Fruit fly (Drosophila melanogaster) S2 (cell line): ENCODE data around the gene rt.

Experiments
- CG8478 ChIP-seq: fragments of >200 bp; optimal IDR thresholded peaks from 2 replicates; lab custom pipeline; 2018
- CTCF ChIP-seq, 2 experiments: fragments of >200 bp; optimal IDR thresholded peaks; 2 replicates each; lab custom pipeline; 2018

DNA sequence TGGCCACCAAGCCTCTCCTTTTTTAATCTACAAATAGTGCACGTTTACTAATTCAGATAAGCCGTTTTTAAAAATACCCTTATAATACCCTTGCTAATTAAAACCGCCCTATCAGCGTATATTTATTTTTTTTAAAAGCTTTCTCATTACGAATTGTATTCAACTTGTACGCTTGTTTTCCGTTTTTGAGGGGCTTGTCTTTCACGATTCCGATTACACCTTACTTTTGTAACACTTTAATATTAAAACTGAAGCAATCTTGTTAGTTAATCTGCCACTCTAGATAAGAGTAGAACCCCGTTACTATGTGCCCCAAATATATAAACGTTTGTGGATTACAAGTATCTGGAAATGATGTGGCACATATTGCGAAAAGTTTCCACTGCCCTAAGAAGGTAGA is 35.2 kb upstream of the rt start:
- no peak for TF ChIP-seq CTCF (optimal IDR thresholded peaks at IDR 0.05; lab: Kevin White, UChicago)
- no peak for TF ChIP-seq CG8478 (lab: Kevin White, UChicago)
